Fruit fly (Drosophila melanogaster) whole organism: ENCODE data around the gene Sumo.

Experiments used
- CG8478 ChIP-seq: fragments of >200 bp; optimal IDR thresholded peaks from 2 replicates; lab custom pipeline; 2018; ENCODE audit warnings: inconsistent platforms
- Dll ChIP-seq: fragments of >200 bp; optimal IDR thresholded peaks from 2 replicates; lab custom pipeline; 2017
- EcR ChIP-seq, 2 experiments: fragments of >200 bp; optimal IDR thresholded peaks; 2 replicates each; lab custom pipeline; 2017; ENCODE audit warnings: missing biosample characterization in 2 of 2, missing genetic modification characterization in 2 of 2, missing genetic modification reagents in 2 of 2
- pan ChIP-seq: fragments of >200 bp; optimal IDR thresholded peaks from 2 replicates; lab custom pipeline; 2017
- psq ChIP-seq: fragments of >200 bp; optimal IDR thresholded peaks from 2 replicates; lab custom pipeline; 2017
- usp ChIP-seq: fragments of >200 bp; optimal IDR thresholded peaks from 2 replicates; lab custom pipeline; 2017; ENCODE audit warnings: missing biosample characterization, missing genetic modification characterization, mixed read lengths

The Sumo gene

dm6 chr2L:6931821-6932220, 35.6 kb downstream of the Sumo start, which contains the start of gene CG43232:
Gene CG43232 (plus strand): TSS chr2L:6932121.
- TF ChIP-seq psq (lab: Kevin White, UChicago), result no peak
- TF ChIP-seq EcR (GFP tag; optimal IDR thresholded peaks at IDR 0.05; lab: Kevin White, UChicago), result no peak
- no peak for TF ChIP-seq CG8478 (lab: Kevin White, UChicago)
- TF ChIP-seq Dll, result no peak
- no peak for TF ChIP-seq pan (lab: Kevin White, UChicago)
- TF ChIP-seq usp, result no peak

dm6 chr2L:6925114-6925513, 42.3 kb downstream of the Sumo start:
- TF ChIP-seq psq (lab: Kevin White, UChicago) (no peak), CG8478 (lab: Kevin White, UChicago) (no peak), usp (no peak), Dll (no peak), EcR (GFP tag; optimal IDR thresholded peaks at IDR 0.05; lab: Kevin White, UChicago) (no peak), pan (lab: Kevin White, UChicago) (no peak)

- TF ChIP-seq Dll, result no peak
- no peak for TF ChIP-seq CG8478 (lab: Kevin White, UChicago)
- no peak for TF ChIP-seq usp
- no peak for TF ChIP-seq psq (lab: Kevin White, UChicago)
- TF ChIP-seq pan (lab: Kevin White, UChicago), result no peak
- no peak for TF ChIP-seq EcR (GFP tag; optimal IDR thresholded peaks at IDR 0.05; lab: Kevin White, UChicago)
These were observed 45.2 kb downstream of the Sumo start for dm6 chr2L:6922091-6922753.

- TF ChIP-seq pan (lab: Kevin White, UChicago), result no peak
- no peak for TF ChIP-seq EcR (GFP tag; optimal IDR thresholded peaks at IDR 0.05; lab: Kevin White, UChicago)
- no peak for TF ChIP-seq CG8478 (lab: Kevin White, UChicago)
- TF ChIP-seq Dll, result no peak
- TF ChIP-seq psq (lab: Kevin White, UChicago), result no peak
- TF ChIP-seq usp, result no peak
These were observed 45.9 kb downstream of the Sumo start for dm6 chr2L:6921360-6922090.

dm6 chr2L:6920661-6921359, 46.6 kb downstream of the Sumo start, which contains the start of gene Hrb27C:
Gene Hrb27C (plus strand): TSS chr2L:6920704.
- peak; percentile 33 for TF ChIP-seq CG8478 (lab: Kevin White, UChicago)
- no peak for TF ChIP-seq pan (lab: Kevin White, UChicago)

- TF ChIP-seq psq (lab: Kevin White, UChicago), result no peak
- no peak for TF ChIP-seq Dll
- no peak for TF ChIP-seq pan (lab: Kevin White, UChicago)
- TF ChIP-seq EcR (GFP tag; optimal IDR thresholded peaks at IDR 0.05; lab: Kevin White, UChicago), result no peak
- no peak for TF ChIP-seq usp
- no peak for TF ChIP-seq CG8478 (lab: Kevin White, UChicago)
These were observed 47.4 kb downstream of the Sumo start, which contains the start of gene x16 for dm6 chr2L:6919850-6920660. Gene x16 (minus strand): TSS chr2L:6920210.

dm6 chr2L:6919203-6919849, 48.1 kb downstream of the Sumo start:
- no peak for TF ChIP-seq CG8478 (lab: Kevin White, UChicago)
- no peak for TF ChIP-seq usp
- no peak for TF ChIP-seq pan (lab: Kevin White, UChicago)
- TF ChIP-seq Dll, result no peak
- no peak for TF ChIP-seq psq (lab: Kevin White, UChicago)
- no peak for TF ChIP-seq EcR (GFP tag; optimal IDR thresholded peaks at IDR 0.05; lab: Kevin White, UChicago)

- TF ChIP-seq CG8478 (lab: Kevin White, UChicago), result no peak
- no peak for TF ChIP-seq EcR (GFP tag; optimal IDR thresholded peaks at IDR 0.05; lab: Kevin White, UChicago)
- no peak for TF ChIP-seq Dll
- no peak for TF ChIP-seq psq (lab: Kevin White, UChicago)
- peak; percentile 97 for TF ChIP-seq pan (lab: Kevin White, UChicago)
These were observed 48.8 kb downstream of the Sumo start, which contains the start of gene nop5 for dm6 chr2L:6918517-6919202. Gene nop5 (minus strand): TSS chr2L:6918743.
